Worm (Caenorhabditis elegans) whole organism, L4/young adult: ENCODE results near the gene nemt-1.

Source experiments
- W03F9.2 ChIP-seq: fragments of 150-350 bp; optimal IDR thresholded peaks from 2 replicates; lab custom pipeline; 2014; ENCODE audit warnings: missing biosample characterization, missing genetic modification characterization
- him-1 ChIP-seq: sonication (generic microtip); optimal IDR thresholded peaks from 2 replicates; lab custom pipeline; 2016; ENCODE audit warnings: missing genotype, missing genetic modification reagents, missing genetic modification characterization, missing compliant biosample characterization

DNA sequence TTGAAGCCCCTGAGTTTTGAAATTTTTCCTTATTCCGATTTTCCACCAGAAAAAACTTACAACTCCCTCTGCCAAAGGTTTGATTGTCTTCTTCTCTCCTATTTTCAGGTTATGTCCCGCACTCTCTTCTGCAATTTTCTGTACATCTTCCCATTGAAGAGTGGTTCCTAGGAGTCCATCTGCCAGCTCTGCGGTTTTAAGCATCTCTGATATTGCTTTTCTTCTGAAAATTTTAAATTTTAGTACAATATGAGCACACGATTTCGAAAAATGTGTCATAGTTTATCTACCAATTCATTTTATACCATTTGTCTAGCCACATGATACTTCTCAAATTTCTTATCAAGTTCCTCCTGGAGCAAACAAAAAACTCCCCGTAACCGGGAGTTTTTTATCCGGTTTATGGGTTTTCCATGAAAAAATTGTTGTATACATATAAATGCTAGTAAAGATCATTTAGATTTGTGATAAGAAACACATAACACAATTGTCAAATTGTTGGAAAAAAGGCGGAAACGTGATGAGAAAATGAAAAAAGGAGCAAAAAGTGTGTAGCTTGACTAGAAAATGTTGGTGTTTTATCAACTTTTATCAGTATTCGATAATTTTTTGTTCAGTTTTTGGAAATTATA lies 8.2 kb downstream of the nemt-1 start:
- no peak for TF ChIP-seq him-1 (tag; lab: Kevin White, UChicago)
- TF ChIP-seq W03F9.2 (tag; lab: Kevin White, UChicago), result no peak
